Worm (Caenorhabditis elegans) whole organism, young adult: ENCODE measurements around the gene hil-4.

Experiments
- B0336.3 ChIP-seq: fragments of 200-800 bp; sonication (Bioruptor generic); IDR thresholded peaks from 2 replicates; pipeline ENCODE4 v1.3.6; 2022; ENCODE audit warnings: missing genetic modification characterization, missing compliant biosample characterization
- F10E7.11 ChIP-seq: sonication (generic microtip); optimal IDR thresholded peaks from 2 replicates; lab custom pipeline; 2017; ENCODE audit warnings: mild to moderate bottlenecking, missing genetic modification characterization, moderate library complexity, missing compliant biosample characterization
- F22D6.2 ChIP-seq: sonication (generic microtip); optimal IDR thresholded peaks from 2 replicates; lab custom pipeline; 2016; ENCODE audit warnings: mild to moderate bottlenecking, missing genetic modification characterization, missing compliant biosample characterization
- F33H1.4 ChIP-seq: fragments of 200-800 bp; sonication (Bioruptor generic); IDR thresholded peaks from 2 replicates; pipeline ENCODE4 v1.3.6; 2022; ENCODE audit warnings: missing genetic modification reagents, missing genetic modification characterization, missing compliant biosample characterization
- F39B2.1 ChIP-seq: fragments of 200-800 bp; sonication (Bioruptor generic); IDR thresholded peaks from 2 replicates; pipeline ENCODE4 v1.3.6; 2022; ENCODE audit warnings: missing genetic modification reagents, missing genetic modification characterization, missing compliant biosample characterization
- F52B5.7 ChIP-seq: sonication (generic microtip); optimal IDR thresholded peaks from 2 replicates; lab custom pipeline; 2016; ENCODE audit warnings: mild to moderate bottlenecking, missing genetic modification characterization, missing compliant biosample characterization
- F57C9.4 ChIP-seq: sonication (generic microtip); optimal IDR thresholded peaks from 2 replicates; lab custom pipeline; 2017; ENCODE audit warnings: mild to moderate bottlenecking, missing genetic modification characterization, missing compliant biosample characterization
- K12H6.12 ChIP-seq: fragments of 200-800 bp; sonication (Bioruptor generic); optimal IDR thresholded peaks from 2 replicates; lab custom pipeline; 2018; ENCODE audit warnings: mild to moderate bottlenecking, missing genetic modification characterization, missing compliant biosample characterization
- Y67H2A.10 ChIP-seq: fragments of 200-800 bp; sonication (Bioruptor generic); conservative IDR thresholded peaks from 2 replicates; pipeline ENCODE4 v1.3.6; 2022; ENCODE audit warnings: missing genetic modification reagents, missing genetic modification characterization, missing compliant biosample characterization
- Y95B8A.8 ChIP-seq: fragments of 200-800 bp; sonication (Bioruptor generic); IDR thresholded peaks from 2 replicates; pipeline ENCODE4 v1.3.6; 2022; ENCODE audit warnings: missing genetic modification reagents, missing genetic modification characterization, missing compliant biosample characterization
- ama-1 ChIP-seq, 3 experiments: fragments of 150-350 bp in 1 of 3; sonication (generic microtip) in 2 of 3; optimal IDR thresholded peaks; 2 replicates each; lab custom pipeline; 2014 to 2018; ENCODE audit warnings: missing biosample characterization in 2 of 3, missing genetic modification characterization in 2 of 3, missing genetic modification reagents in 2 of 3
- attf-6 ChIP-seq: fragments of 200-800 bp; sonication (Bioruptor generic); IDR thresholded peaks from 2 replicates; pipeline ENCODE4 v1.3.6; 2022; ENCODE audit warnings: missing genetic modification reagents, missing genetic modification characterization, missing compliant biosample characterization
- cebp-2 ChIP-seq: fragments of 200-800 bp; sonication (Bioruptor generic); IDR thresholded peaks from 2 replicates; pipeline ENCODE4 v1.3.6; 2022; ENCODE audit warnings: missing genetic modification characterization, missing compliant biosample characterization
- ceh-100 ChIP-seq: fragments of 200-800 bp; sonication (Bioruptor generic); IDR thresholded peaks from 2 replicates; pipeline ENCODE4 v1.3.6; 2022; ENCODE audit warnings: missing genetic modification reagents, missing genetic modification characterization, missing compliant biosample characterization
- ceh-27 ChIP-seq: fragments of 200-800 bp; sonication (Bioruptor generic); optimal IDR thresholded peaks from 2 replicates; lab custom pipeline; 2018; ENCODE audit warnings: mild to moderate bottlenecking, missing genetic modification characterization, moderate library complexity, missing compliant biosample characterization
- ceh-91 ChIP-seq: fragments of 200-800 bp; sonication (Bioruptor generic); IDR thresholded peaks from 2 replicates; pipeline ENCODE4 v1.3.6; 2022; ENCODE audit warnings: missing genetic modification reagents, missing genetic modification characterization, missing compliant biosample characterization
- dpff-1 ChIP-seq: sonication (generic microtip); optimal IDR thresholded peaks from 2 replicates; lab custom pipeline; 2017; ENCODE audit warnings: mild to moderate bottlenecking, missing genetic modification characterization, missing compliant biosample characterization
- efl-1 ChIP-seq: fragments of 150-350 bp; optimal IDR thresholded peaks from 2 replicates; lab custom pipeline; 2014; ENCODE audit warnings: missing biosample characterization, missing genetic modification reagents, missing genetic modification characterization
- ekl-4 ChIP-seq: fragments of 200-800 bp; sonication (Bioruptor generic); IDR thresholded peaks from 2 replicates; pipeline ENCODE4 v1.3.6; 2022; ENCODE audit warnings: missing genetic modification reagents, missing genetic modification characterization, missing compliant biosample characterization
- ets-4 ChIP-seq: fragments of 200-800 bp; sonication (Bioruptor generic); optimal IDR thresholded peaks from 2 replicates; lab custom pipeline; 2018; ENCODE audit warnings: mild to moderate bottlenecking, missing genetic modification characterization, missing compliant biosample characterization
- him-1 ChIP-seq: sonication (generic microtip); optimal IDR thresholded peaks from 2 replicates; lab custom pipeline; 2016; ENCODE audit warnings: missing genotype, missing genetic modification reagents, missing genetic modification characterization, missing compliant biosample characterization
- hmg-1.2 ChIP-seq: fragments of 200-800 bp; sonication (Bioruptor generic); IDR thresholded peaks from 2 replicates; pipeline ENCODE4 v1.3.6; 2022; ENCODE audit warnings: missing genetic modification reagents, missing genetic modification characterization, missing compliant biosample characterization
- hrde-1 ChIP-seq: sonication (generic microtip); optimal IDR thresholded peaks from 2 replicates; lab custom pipeline; 2016; ENCODE audit warnings: missing genetic modification characterization, mild to moderate bottlenecking, missing compliant biosample characterization, moderate library complexity, missing genotype, missing genetic modification reagents, borderline replicate concordance
- let-526 ChIP-seq: fragments of 200-800 bp; sonication (Bioruptor generic); IDR thresholded peaks from 2 replicates; pipeline ENCODE4 v1.3.6; 2022; ENCODE audit warnings: missing genetic modification reagents, missing genetic modification characterization, missing compliant biosample characterization
- lin-35 ChIP-seq, 3 experiments: fragments of 150-350 bp in 2 of 3; sonication (generic microtip) in 1 of 3; optimal IDR thresholded peaks; 2 replicates each; lab custom pipeline; 2014 to 2018; ENCODE audit warnings: missing biosample characterization in 3 of 3, missing genetic modification characterization in 3 of 3, missing genetic modification reagents in 3 of 3
- lir-1 ChIP-seq: fragments of 200-800 bp; sonication (Bioruptor generic); conservative IDR thresholded peaks from 2 replicates; pipeline ENCODE4 v1.3.6; 2022; ENCODE audit warnings: missing genetic modification reagents, missing genetic modification characterization, missing compliant biosample characterization
- madf-3 ChIP-seq: fragments of 200-800 bp; sonication (Bioruptor generic); IDR thresholded peaks from 2 replicates; pipeline ENCODE4 v1.3.6; 2022; ENCODE audit warnings: missing genetic modification reagents, missing genetic modification characterization, missing compliant biosample characterization
- madf-8 ChIP-seq: fragments of 200-800 bp; sonication (Bioruptor generic); conservative IDR thresholded peaks from 2 replicates; pipeline ENCODE4 v1.3.6; 2022; ENCODE audit warnings: missing genetic modification reagents, missing genetic modification characterization, missing compliant biosample characterization
- mcd-1 ChIP-seq: fragments of 200-800 bp; sonication (Bioruptor generic); IDR thresholded peaks from 2 replicates; pipeline ENCODE4 v1.3.6; 2022; ENCODE audit warnings: missing genetic modification reagents, missing genetic modification characterization, missing compliant biosample characterization
- nhr-179 ChIP-seq: sonication (generic microtip); optimal IDR thresholded peaks from 2 replicates; lab custom pipeline; 2016; ENCODE audit warnings: mild to moderate bottlenecking, missing genetic modification characterization, missing compliant biosample characterization
- nhr-27 ChIP-seq: fragments of 200-800 bp; sonication (Bioruptor generic); optimal IDR thresholded peaks from 2 replicates; lab custom pipeline; 2018; ENCODE audit warnings: mild to moderate bottlenecking, missing genetic modification characterization, moderate library complexity, missing compliant biosample characterization
- nhr-80 ChIP-seq: sonication (generic microtip); optimal IDR thresholded peaks from 2 replicates; lab custom pipeline; 2016; ENCODE audit warnings: missing genetic modification characterization, missing compliant biosample characterization
- nhr-90 ChIP-seq: sonication (generic microtip); optimal IDR thresholded peaks from 2 replicates; lab custom pipeline; 2016; ENCODE audit warnings: missing genotype, mild to moderate bottlenecking, missing genetic modification characterization, missing compliant biosample characterization
- rcor-1 ChIP-seq: fragments of 200-800 bp; sonication (Bioruptor generic); IDR thresholded peaks from 2 replicates; pipeline ENCODE4 v1.3.6; 2022; ENCODE audit warnings: missing genetic modification reagents, missing genetic modification characterization, missing compliant biosample characterization
- rpc-1 ChIP-seq, 2 experiments: fragments of 150-350 bp in 1 of 2; sonication (generic microtip) in 1 of 2; optimal IDR thresholded peaks; 2 replicates each; lab custom pipeline; 2014 to 2018; ENCODE audit warnings: missing biosample characterization in 1 of 2, missing genetic modification characterization in 1 of 2, missing genetic modification reagents in 1 of 2, missing genotype in 1 of 2
- tbp1 ChIP-seq: fragments of 200-800 bp; sonication (Bioruptor generic); optimal IDR thresholded peaks from 2 replicates; lab custom pipeline; 2018; ENCODE audit warnings: mild to moderate bottlenecking, missing genetic modification characterization, missing compliant biosample characterization
- unc-62 ChIP-seq: fragments of 150-350 bp; optimal IDR thresholded peaks from 2 replicates; lab custom pipeline; 2014; ENCODE audit warnings: missing biosample characterization, missing genetic modification reagents, missing genetic modification characterization
- xnd-1 ChIP-seq: sonication (generic microtip); optimal IDR thresholded peaks from 2 replicates; lab custom pipeline; 2016; ENCODE audit warnings: missing genotype, missing genetic modification reagents, missing genetic modification characterization, missing compliant biosample characterization
- zfh-2 ChIP-seq: fragments of 200-800 bp; sonication (Bioruptor generic); conservative IDR thresholded peaks from 2 replicates; pipeline ENCODE4 v1.3.6; 2022; ENCODE audit warnings: missing genetic modification reagents, missing genetic modification characterization, missing compliant biosample characterization
- zim-3 ChIP-seq: sonication (generic microtip); optimal IDR thresholded peaks from 2 replicates; lab custom pipeline; 2017; ENCODE audit warnings: mild to moderate bottlenecking, missing genetic modification characterization, moderate library complexity, missing compliant biosample characterization
- ztf-18 ChIP-seq: sonication (generic microtip); optimal IDR thresholded peaks from 2 replicates; lab custom pipeline; 2016; ENCODE audit warnings: missing genotype, mild to moderate bottlenecking, missing genetic modification characterization, missing compliant biosample characterization

hil-4 gene

DNA sequence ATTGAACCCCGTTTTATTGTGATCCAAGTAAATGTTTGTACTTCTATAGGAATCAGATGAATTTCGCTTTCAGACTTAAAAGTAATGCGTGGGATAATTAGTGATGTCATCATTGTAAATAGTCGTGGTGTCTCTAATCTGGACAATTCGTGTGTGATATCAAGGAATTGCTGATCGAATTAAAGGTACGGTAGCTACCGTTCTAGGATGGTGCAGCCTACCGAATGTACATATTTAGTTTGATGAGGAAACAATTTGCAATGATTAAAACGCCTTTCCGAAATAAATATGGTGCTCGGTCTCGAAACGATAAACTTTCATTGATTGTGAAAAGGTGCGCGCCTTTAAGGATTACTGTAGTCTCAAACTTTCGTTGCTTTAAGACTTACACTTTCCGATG lies 4.4 kb downstream of the hil-4 start (continued):
- no peak for TF ChIP-seq dpff-1 (tag; lab: Kevin White, UChicago)
- TF ChIP-seq ama-1 (optimal IDR thresholded peaks at IDR 0.05; lab: Kevin White, UChicago): no peak
- peak in 1 of 2 experiments; percentile 37 for TF ChIP-seq ama-1 (GFP tag; optimal IDR thresholded peaks at IDR 0.05; lab: Kevin White, UChicago)
- no peak for TF ChIP-seq mcd-1
- TF ChIP-seq ceh-27 (GFP tag; lab: Kevin White, UChicago): no peak
- no peak for TF ChIP-seq ceh-91
- no peak for TF ChIP-seq F22D6.2 (tag; lab: Kevin White, UChicago)
- TF ChIP-seq nhr-90 (tag; lab: Kevin White, UChicago): no peak
- TF ChIP-seq rpc-1 (optimal IDR thresholded peaks at IDR 0.05; lab: Kevin White, UChicago): no peak
- TF ChIP-seq rpc-1 (tag; optimal IDR thresholded peaks at IDR 0.05; lab: Kevin White, UChicago): no peak
- TF ChIP-seq ztf-18 (tag; lab: Kevin White, UChicago): no peak
- peak; percentile 21 for TF ChIP-seq him-1 (tag; lab: Kevin White, UChicago)
- peak; percentile 47; the same call in 1 of the 2 replicates for TF ChIP-seq attf-6
- peak; percentile 76; the same call in 1 of the 2 replicates for TF ChIP-seq F39B2.1 (GFP tag; lab: Robert Waterston, UW)
- 0 out of 2 replicates have a peak, but pooled peaks have one; percentile 21 for TF ChIP-seq F33H1.4
- no peak for TF ChIP-seq Y67H2A.10 (GFP tag; lab: Robert Waterston, UW)
- TF ChIP-seq madf-8 (GFP tag; lab: Robert Waterston, UW): no peak
- no peak; the same call in 1 of the 2 replicates for TF ChIP-seq B0336.3 (GFP tag; lab: Robert Waterston, UW)
- TF ChIP-seq F57C9.4 (tag; lab: Kevin White, UChicago): no peak
- no peak for TF ChIP-seq F52B5.7 (tag; lab: Kevin White, UChicago)
- TF ChIP-seq ets-4 (GFP tag; lab: Kevin White, UChicago): no peak
- TF ChIP-seq rcor-1 (GFP tag; lab: Robert Waterston, UW): peak; percentile 46; the same call in 1 of the 2 replicates
- no peak for TF ChIP-seq zim-3
- TF ChIP-seq madf-3 (GFP tag; lab: Robert Waterston, UW): peak; percentile 78; the same call in 1 of the 2 replicates
- TF ChIP-seq efl-1 (GFP tag; lab: Kevin White, UChicago): no peak
- no peak for TF ChIP-seq lir-1 (GFP tag; lab: Robert Waterston, UW)
- TF ChIP-seq Y95B8A.8 (GFP tag; lab: Robert Waterston, UW): 0 out of 2 replicates have a peak, but pooled peaks have one; percentile 39
- TF ChIP-seq K12H6.12 (tag; lab: Kevin White, UChicago): no peak
- TF ChIP-seq tbp1 (GFP tag; lab: Kevin White, UChicago): no peak
- peak; percentile 52; the same call in 1 of the 2 replicates for TF ChIP-seq ekl-4
- no peak for TF ChIP-seq F10E7.11 (tag; lab: Kevin White, UChicago)
- no peak for TF ChIP-seq nhr-80 (tag; lab: Kevin White, UChicago)
- TF ChIP-seq zfh-2: no peak
- no peak for TF ChIP-seq ceh-100 (GFP tag; lab: Robert Waterston, UW)
- TF ChIP-seq xnd-1 (tag; lab: Kevin White, UChicago): no peak
- no peak for TF ChIP-seq nhr-179 (tag; lab: Kevin White, UChicago)
- TF ChIP-seq unc-62 (GFP tag; lab: Kevin White, UChicago): no peak
- TF ChIP-seq lin-35 (GFP tag; optimal IDR thresholded peaks at IDR 0.05; lab: Kevin White, UChicago): peak in 1 of 3 experiments; percentile 17
- TF ChIP-seq cebp-2 (GFP tag; lab: Robert Waterston, UW): no peak
- no peak for TF ChIP-seq let-526 (GFP tag; lab: Robert Waterston, UW)
- peak; percentile 10 for TF ChIP-seq hrde-1
- TF ChIP-seq nhr-27 (tag; lab: Kevin White, UChicago): no peak
- peak; percentile 14; the same call in 1 of the 2 replicates for TF ChIP-seq hmg-1.2 (GFP tag; lab: Robert Waterston, UW)
